Worm (Caenorhabditis elegans) whole organism, L4/young adult: ENCODE measurements around the gene mma-1.

Source experiments
- W03F9.2 ChIP-seq: fragments of 150-350 bp; optimal IDR thresholded peaks from 2 replicates; lab custom pipeline; 2014; ENCODE audit warnings: missing biosample characterization, missing genetic modification characterization
- dao-5 ChIP-seq: sonication (generic microtip); optimal IDR thresholded peaks from 2 replicates; lab custom pipeline; 2016; ENCODE audit warnings: missing genotype, missing genetic modification characterization, moderate library complexity, missing compliant biosample characterization

- TF ChIP-seq W03F9.2 (tag; lab: Kevin White, UChicago) (no peak), dao-5 (tag; lab: Kevin White, UChicago) (no peak)
These were observed 3.7 kb downstream of the mma-1 start, which contains the start of gene C14C10.2 for ce11 chrV:12592379-12592778.
